Worm (Caenorhabditis elegans): ENCODE measurements around the gene pho-6.

pho-6 gene

DNA sequence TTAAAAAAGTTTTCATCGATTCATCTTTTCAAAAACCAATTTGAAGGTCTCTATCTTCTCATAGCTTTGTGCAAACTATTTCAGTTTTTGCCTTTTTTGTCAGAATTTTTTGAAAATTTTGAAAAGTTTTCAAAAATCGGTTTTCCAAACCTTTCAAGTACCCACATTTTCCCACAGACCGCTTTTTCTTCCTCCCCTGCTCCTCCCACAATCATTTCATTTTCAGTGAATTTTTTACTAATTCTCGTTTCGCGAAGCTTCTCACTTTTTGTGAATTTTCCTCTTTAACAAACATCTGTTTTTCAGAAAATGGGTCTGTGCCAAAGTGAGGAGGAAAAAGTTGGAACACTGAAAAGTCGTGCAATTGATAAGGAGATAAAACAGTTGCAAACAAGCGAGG, 23.6 kb downstream of the pho-6 start, which contains the start of gene gpa-2:
gpa-2 (plus strand) TSS at position 301 of the 400 bp plus-strand sequence.
- TF ChIP-seq lin-39 (tag; optimal IDR thresholded peaks at IDR 0.05) (no peak), C34F6.9 (tag; optimal IDR thresholded peaks at IDR 0.05) (no peak), nhr-11 (tag; optimal IDR thresholded peaks at IDR 0.05) (no peak), ceh-82 (tag; optimal IDR thresholded peaks at IDR 0.05) (no peak), ZK546.5 (tag; optimal IDR thresholded peaks at IDR 0.05) (no peak), lin-13 (GFP tag; optimal IDR thresholded peaks at IDR 0.05) (no peak), sem-4 (tag; optimal IDR thresholded peaks at IDR 0.05) (no peak), elt-3 (tag; optimal IDR thresholded peaks at IDR 0.05) (no peak), mbf-1 (tag; optimal IDR thresholded peaks at IDR 0.05) (no peak), ama-1 (optimal IDR thresholded peaks at IDR 0.05) (no peak), elt-1 (tag; optimal IDR thresholded peaks at IDR 0.05) (no peak), ceh-16 (tag; optimal IDR thresholded peaks at IDR 0.05) (no peak)

DNA sequence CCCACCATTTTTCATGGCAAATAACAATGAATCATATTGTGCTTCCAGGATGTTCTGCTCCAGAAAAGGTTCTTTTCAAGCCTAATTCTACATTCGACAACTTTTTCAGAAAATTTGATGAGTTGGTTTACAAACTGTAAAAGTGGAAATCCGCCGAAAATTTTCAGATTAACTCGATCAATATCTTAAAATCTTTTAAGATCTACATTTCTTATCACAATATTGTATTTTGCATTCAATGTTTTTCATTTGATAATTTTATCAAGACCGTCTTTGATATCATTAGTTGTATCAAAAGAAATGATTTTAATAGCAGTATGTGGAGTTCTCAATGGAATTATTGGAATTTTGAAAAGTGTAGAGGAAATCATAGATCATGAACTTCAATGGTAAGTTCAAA, 34.5 kb downstream of the pho-6 start, which contains the start of gene F38E1.6:
F38E1.6 (plus strand) TSS at position 301 of the 400 bp plus-strand sequence.
- TF ChIP-seq peb-1 (tag; optimal IDR thresholded peaks at IDR 0.05), result no peak
- TF ChIP-seq unc-62 (GFP tag; optimal IDR thresholded peaks at IDR 0.05), result no peak
- no peak for TF ChIP-seq aly-2 (tag; optimal IDR thresholded peaks at IDR 0.05)

DNA sequence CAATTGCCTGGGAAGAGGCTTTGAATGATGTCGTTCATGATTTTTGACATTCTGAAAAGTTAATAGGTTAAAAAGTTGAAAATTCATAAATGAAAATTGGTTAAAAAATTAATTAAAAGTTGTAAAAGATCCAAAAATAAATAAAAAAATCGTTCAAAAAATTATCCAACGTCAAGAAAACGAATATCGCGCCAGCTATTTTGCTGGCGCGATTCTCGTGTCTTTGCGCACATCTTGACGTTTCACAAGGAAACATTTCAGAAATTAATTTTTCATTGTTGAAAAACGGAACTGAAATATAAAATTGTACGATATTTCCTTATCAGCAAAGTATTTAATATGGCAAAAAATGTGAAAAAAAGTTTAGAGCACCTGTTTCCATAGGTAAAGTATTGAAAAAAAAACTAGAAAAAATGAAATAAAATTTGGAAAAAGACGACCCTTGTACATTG, 35.1 kb downstream of the pho-6 start, which contains the start of gene mpdu-1:
mpdu-1 (minus strand) TSS at position 51 of the 452 bp plus-strand sequence.
- no peak for TF ChIP-seq nhr-129 (tag; optimal IDR thresholded peaks at IDR 0.05)
- no peak for TF ChIP-seq nhr-10 (tag; optimal IDR thresholded peaks at IDR 0.05)
- no peak for TF ChIP-seq peb-1 (tag; optimal IDR thresholded peaks at IDR 0.05)
- peak; percentile 61 for TF ChIP-seq F13H6.1 (tag; optimal IDR thresholded peaks at IDR 0.05)
- TF ChIP-seq sem-4 (tag; optimal IDR thresholded peaks at IDR 0.05), result peak; percentile 17
- TF ChIP-seq mdl-1 (tag; optimal IDR thresholded peaks at IDR 0.05), result no peak
- TF ChIP-seq mbf-1 (tag; optimal IDR thresholded peaks at IDR 0.05), result no peak
- no peak for TF ChIP-seq aly-2 (tag; optimal IDR thresholded peaks at IDR 0.05)
- no peak for TF ChIP-seq nhr-12 (tag; optimal IDR thresholded peaks at IDR 0.05)
- TF ChIP-seq egl-27 (tag; optimal IDR thresholded peaks at IDR 0.05), result peak; percentile 50
- TF ChIP-seq nhr-25 (tag; optimal IDR thresholded peaks at IDR 0.05), result no peak
- TF ChIP-seq sma-9 (GFP tag; optimal IDR thresholded peaks at IDR 0.05), result peak; percentile 77
- no peak for TF ChIP-seq sma-9 (tag; optimal IDR thresholded peaks at IDR 0.05)
- TF ChIP-seq R02D3.7 (tag; optimal IDR thresholded peaks at IDR 0.05), result peak; percentile 2
- peak; percentile 71 for TF ChIP-seq crh-2 (tag; optimal IDR thresholded peaks at IDR 0.05)
- peak; percentile 78 for TF ChIP-seq gmeb-1 (tag; optimal IDR thresholded peaks at IDR 0.05)
- TF ChIP-seq ZK546.5 (tag; optimal IDR thresholded peaks at IDR 0.05), result no peak
- TF ChIP-seq elt-1 (tag; optimal IDR thresholded peaks at IDR 0.05), result no peak
- TF ChIP-seq nhr-23 (tag; optimal IDR thresholded peaks at IDR 0.05), result no peak
- no peak for TF ChIP-seq Y55F3AM.14 (GFP tag; optimal IDR thresholded peaks at IDR 0.05)
- TF ChIP-seq lin-11 (tag; optimal IDR thresholded peaks at IDR 0.05), result no peak
- no peak for TF ChIP-seq blmp-1 (tag; optimal IDR thresholded peaks at IDR 0.05; ENCODE audit: insufficient read depth)
- TF ChIP-seq nhr-237 (tag; optimal IDR thresholded peaks at IDR 0.05), result no peak
- TF ChIP-seq fos-1 (tag; optimal IDR thresholded peaks at IDR 0.05), result peak; percentile 75
- TF ChIP-seq ceh-82 (tag; optimal IDR thresholded peaks at IDR 0.05), result no peak
- no peak for TF ChIP-seq dmd-4 (tag; optimal IDR thresholded peaks at IDR 0.05)
- peak; percentile 64 for TF ChIP-seq lin-13 (GFP tag; optimal IDR thresholded peaks at IDR 0.05)
- TF ChIP-seq unc-62 (GFP tag; optimal IDR thresholded peaks at IDR 0.05), result no peak
- TF ChIP-seq zag-1 (tag; optimal IDR thresholded peaks at IDR 0.05), result no peak
- peak; percentile 48 for TF ChIP-seq ztf-4 (tag; optimal IDR thresholded peaks at IDR 0.05)
- TF ChIP-seq sma-3 (GFP tag; optimal IDR thresholded peaks at IDR 0.05), result peak; percentile 48
- TF ChIP-seq nhr-21 (tag; optimal IDR thresholded peaks at IDR 0.05), result peak; percentile 44
- peak; percentile 77 for TF ChIP-seq unc-55 (GFP tag; optimal IDR thresholded peaks at IDR 0.05)
- no peak for TF ChIP-seq unc-39 (tag; optimal IDR thresholded peaks at IDR 0.05)
- TF ChIP-seq C34F6.9 (tag; optimal IDR thresholded peaks at IDR 0.05), result peak; percentile 80
- peak; percentile 24 for TF ChIP-seq alr-1 (tag; optimal IDR thresholded peaks at IDR 0.05)
- TF ChIP-seq elt-3 (tag; optimal IDR thresholded peaks at IDR 0.05), result no peak
- TF ChIP-seq skn-1 (tag; optimal IDR thresholded peaks at IDR 0.05), result no peak
- no peak for TF ChIP-seq ceh-16 (tag; optimal IDR thresholded peaks at IDR 0.05)
- no peak for TF ChIP-seq ztf-11 (tag; optimal IDR thresholded peaks at IDR 0.05)
- peak; percentile 39 to 86 for TF ChIP-seq lsy-2 (tag; optimal IDR thresholded peaks at IDR 0.05)
- no peak for TF ChIP-seq ama-1 (optimal IDR thresholded peaks at IDR 0.05)
- peak; percentile 77 for TF ChIP-seq snpc-4 (tag; optimal IDR thresholded peaks at IDR 0.05)
- TF ChIP-seq nhr-6 (tag; optimal IDR thresholded peaks at IDR 0.05), result peak; percentile 61
- TF ChIP-seq nhr-11 (tag; optimal IDR thresholded peaks at IDR 0.05), result no peak
- TF ChIP-seq lin-39 (tag; optimal IDR thresholded peaks at IDR 0.05), result no peak
- no peak for TF ChIP-seq ztf-1 (GFP tag; conservative IDR thresholded peaks at IDR 0.05)
- no peak for TF ChIP-seq nhr-77 (tag; optimal IDR thresholded peaks at IDR 0.05)
- TF ChIP-seq mab-5 (tag; optimal IDR thresholded peaks at IDR 0.05), result no peak
